Worm (Caenorhabditis elegans) whole organism, L1 larva: Measurements from ENCODE around the gene ifta-2.
A peak's percentile ranks its signal among the peaks of the same experiment; 100 is the strongest.

Experiments
- C04F5.9 ChIP-seq: sonication (generic microtip); optimal IDR thresholded peaks from 2 replicates; lab custom pipeline; 2016; ENCODE audit warnings: missing genetic modification characterization, missing compliant biosample characterization
- C16A3.4 ChIP-seq: fragments of 150-350 bp; optimal IDR thresholded peaks from 2 replicates; lab custom pipeline; 2014; ENCODE audit warnings: missing biosample characterization, missing genetic modification characterization
- ama-1 ChIP-seq: fragments of 150-350 bp; optimal IDR thresholded peaks from 2 replicates; lab custom pipeline; 2014
- ceh-63 ChIP-seq: fragments of 200-800 bp; sonication (Bioruptor generic); optimal IDR thresholded peaks from 2 replicates; lab custom pipeline; 2018; ENCODE audit warnings: mild to moderate bottlenecking, missing genetic modification characterization, missing compliant biosample characterization
- ceh-8 ChIP-seq: fragments of 200-800 bp; sonication (Bioruptor generic); optimal IDR thresholded peaks from 2 replicates; lab custom pipeline; 2018; ENCODE audit warnings: mild to moderate bottlenecking, missing genetic modification characterization, moderate library complexity, missing compliant biosample characterization
- ceh-82 ChIP-seq, 3 experiments: fragments of 150-350 bp in 1 of 3; sonication (generic microtip) in 2 of 3; optimal IDR thresholded peaks; 2 replicates each; lab custom pipeline; 2014 to 2017; ENCODE audit warnings: missing biosample characterization in 3 of 3, missing genetic modification characterization in 3 of 3
- ceh-88 ChIP-seq: fragments of 200-800 bp; sonication (Bioruptor generic); IDR thresholded peaks from 2 replicates; pipeline ENCODE4 v1.3.6; 2022; ENCODE audit warnings: missing genetic modification characterization, missing compliant biosample characterization
- dpl-1 ChIP-seq, 3 experiments: fragments of 150-350 bp in 2 of 3; sonication (generic microtip) in 1 of 3; optimal IDR thresholded peaks; 2 replicates each; lab custom pipeline; 2014 to 2017; ENCODE audit warnings: missing biosample characterization in 3 of 3, missing genetic modification characterization in 3 of 3, missing genetic modification reagents in 3 of 3
- efl-1 ChIP-seq, 4 experiments: fragments of 150-350 bp; optimal IDR thresholded peaks in 3 of 4; peaks in 1 of 4; 1 replicate in 1 of 4; 2 replicates in 3 of 4; lab custom pipeline; 2014; ENCODE audit warnings: missing biosample characterization in 2 of 4, missing genetic modification characterization in 2 of 4, missing genetic modification reagents in 2 of 4
- efl-3 ChIP-seq: fragments of 200-800 bp; sonication (Bioruptor generic); optimal IDR thresholded peaks from 2 replicates; lab custom pipeline; 2018; ENCODE audit warnings: mild to moderate bottlenecking, missing genetic modification characterization, missing compliant biosample characterization
- egl-27 ChIP-seq, 2 experiments: fragments of 150-350 bp in 1 of 2; sonication (generic microtip); optimal IDR thresholded peaks; 3 replicates each; lab custom pipeline; 2017 to 2018; ENCODE audit warnings: missing biosample characterization in 2 of 2, missing genetic modification characterization in 2 of 2, missing genetic modification reagents in 2 of 2
- elt-2 ChIP-seq: sonication (generic microtip); optimal IDR thresholded peaks from 2 replicates; lab custom pipeline; 2016; ENCODE audit warnings: missing genetic modification characterization, mild to moderate bottlenecking, inconsistent platforms, missing compliant biosample characterization, missing genetic modification reagents
- ets-5 ChIP-seq: fragments of 200-800 bp; sonication (Bioruptor generic); IDR thresholded peaks from 2 replicates; pipeline ENCODE4 v1.3.6; 2022; ENCODE audit warnings: missing genetic modification characterization, missing compliant biosample characterization
- hpl-2 ChIP-seq: fragments of 150-350 bp; optimal IDR thresholded peaks from 2 replicates; lab custom pipeline; 2014; ENCODE audit warnings: missing biosample characterization, missing genetic modification reagents, missing genetic modification characterization
- irx-1 ChIP-seq: sonication (generic microtip); optimal IDR thresholded peaks from 2 replicates; lab custom pipeline; 2016; ENCODE audit warnings: missing genetic modification characterization, missing compliant biosample characterization
- isw-1 ChIP-seq: fragments of 200-800 bp; sonication (Bioruptor generic); IDR thresholded peaks from 2 replicates; pipeline ENCODE4 v1.3.6; 2022; ENCODE audit warnings: missing genetic modification characterization, missing compliant biosample characterization
- lin-13 ChIP-seq: fragments of 150-350 bp; optimal IDR thresholded peaks from 2 replicates; lab custom pipeline; 2014; ENCODE audit warnings: missing biosample characterization, missing genetic modification reagents, missing genetic modification characterization
- lin-15B ChIP-seq: fragments of 150-350 bp; sonication (generic microtip); optimal IDR thresholded peaks from 3 replicates; lab custom pipeline; 2014; ENCODE audit warnings: missing biosample characterization, missing genetic modification characterization
- lin-35 ChIP-seq, 2 experiments: fragments of 150-350 bp; optimal IDR thresholded peaks; 2 replicates each; lab custom pipeline; 2014; ENCODE audit warnings: missing biosample characterization in 2 of 2, missing genetic modification characterization in 2 of 2, missing genetic modification reagents in 2 of 2
- lin-39 ChIP-seq: fragments of 150-350 bp; optimal IDR thresholded peaks from 2 replicates; lab custom pipeline; 2014; ENCODE audit warnings: missing biosample characterization, missing genetic modification reagents, missing genetic modification characterization
- mab-9 ChIP-seq: fragments of 200-800 bp; sonication (Bioruptor generic); IDR thresholded peaks from 2 replicates; pipeline ENCODE4 v1.3.6; 2022; ENCODE audit warnings: missing genetic modification reagents, missing genetic modification characterization, missing compliant biosample characterization
- mef-2 ChIP-seq: fragments of 150-350 bp; optimal IDR thresholded peaks from 2 replicates; lab custom pipeline; 2014; ENCODE audit warnings: missing biosample characterization, missing genetic modification characterization
- nhr-12 ChIP-seq: sonication (generic microtip); optimal IDR thresholded peaks from 2 replicates; lab custom pipeline; 2017; ENCODE audit warnings: missing biosample characterization, missing genetic modification characterization
- nhr-19 ChIP-seq: fragments of 200-800 bp; sonication (Bioruptor generic); conservative IDR thresholded peaks from 2 replicates; pipeline ENCODE4 v1.3.6; 2022; ENCODE audit warnings: missing genetic modification characterization, missing compliant biosample characterization
- nhr-20 ChIP-seq: sonication (generic microtip); optimal IDR thresholded peaks from 2 replicates; lab custom pipeline; 2016; ENCODE audit warnings: mild to moderate bottlenecking, missing genetic modification characterization, missing compliant biosample characterization
- nhr-237 ChIP-seq: fragments of 150-350 bp; optimal IDR thresholded peaks from 2 replicates; lab custom pipeline; 2014; ENCODE audit warnings: missing biosample characterization, missing genetic modification characterization
- nhr-28 ChIP-seq: fragments of 150-350 bp; optimal IDR thresholded peaks from 2 replicates; lab custom pipeline; 2014; ENCODE audit warnings: missing biosample characterization, missing genetic modification characterization
- nhr-47 ChIP-seq: sonication (generic microtip); optimal IDR thresholded peaks from 2 replicates; lab custom pipeline; 2016; ENCODE audit warnings: mild to moderate bottlenecking, missing genetic modification characterization, moderate library complexity, missing compliant biosample characterization
- nhr-76 ChIP-seq: sonication (generic microtip); optimal IDR thresholded peaks from 2 replicates; lab custom pipeline; 2017; ENCODE audit warnings: missing biosample characterization, missing genetic modification characterization
- nhr-84 ChIP-seq: sonication (generic microtip); optimal IDR thresholded peaks from 2 replicates; lab custom pipeline; 2017; ENCODE audit warnings: missing biosample characterization, missing genetic modification characterization
- pag-3 ChIP-seq: sonication (generic microtip); optimal IDR thresholded peaks from 2 replicates; lab custom pipeline; 2017; ENCODE audit warnings: missing genetic modification characterization, mild to moderate bottlenecking, missing compliant biosample characterization, antibody characterized with exemption, borderline replicate concordance; ENCODE audit not compliant: insufficient read depth
- pqm-1 ChIP-seq: sonication (generic microtip); optimal IDR thresholded peaks from 3 replicates; lab custom pipeline; 2017; ENCODE audit warnings: missing biosample characterization, missing genetic modification characterization
- rnt-1 ChIP-seq: sonication (generic microtip); optimal IDR thresholded peaks from 2 replicates; lab custom pipeline; 2016; ENCODE audit warnings: mild to moderate bottlenecking, missing genetic modification characterization, moderate library complexity, missing compliant biosample characterization
- skn-1 ChIP-seq: fragments of 150-350 bp; optimal IDR thresholded peaks from 2 replicates; lab custom pipeline; 2014; ENCODE audit warnings: missing biosample characterization, missing genetic modification characterization
- snu-23 ChIP-seq: sonication (generic microtip); optimal IDR thresholded peaks from 2 replicates; lab custom pipeline; 2016; ENCODE audit warnings: missing genetic modification characterization, missing compliant biosample characterization
- sptf-1 ChIP-seq: fragments of 150-350 bp; optimal IDR thresholded peaks from 2 replicates; lab custom pipeline; 2014; ENCODE audit warnings: missing biosample characterization, missing genetic modification characterization
- swsn-7 ChIP-seq: sonication (generic microtip); optimal IDR thresholded peaks from 2 replicates; lab custom pipeline; 2016; ENCODE audit warnings: missing genetic modification characterization, missing compliant biosample characterization
- unc-30 ChIP-seq: sonication (generic microtip); optimal IDR thresholded peaks from 2 replicates; lab custom pipeline; 2017; ENCODE audit warnings: missing biosample characterization, missing genetic modification characterization
- unc-86 ChIP-seq: sonication (generic microtip); optimal IDR thresholded peaks from 2 replicates; lab custom pipeline; 2016; ENCODE audit warnings: missing genetic modification characterization, missing compliant biosample characterization
- unc-98 ChIP-seq: fragments of 200-800 bp; sonication (Bioruptor generic); IDR thresholded peaks from 2 replicates; pipeline ENCODE4 v1.3.6; 2022; ENCODE audit warnings: missing genetic modification characterization, missing compliant biosample characterization
- vab-15 ChIP-seq: sonication (generic microtip); optimal IDR thresholded peaks from 2 replicates; lab custom pipeline; 2017; ENCODE audit warnings: missing genotype, mild to moderate bottlenecking, missing genetic modification characterization, missing compliant biosample characterization
- zag-1 ChIP-seq: fragments of 150-350 bp; optimal IDR thresholded peaks from 2 replicates; lab custom pipeline; 2014; ENCODE audit warnings: missing biosample characterization, missing genetic modification characterization

ifta-2 gene

DNA sequence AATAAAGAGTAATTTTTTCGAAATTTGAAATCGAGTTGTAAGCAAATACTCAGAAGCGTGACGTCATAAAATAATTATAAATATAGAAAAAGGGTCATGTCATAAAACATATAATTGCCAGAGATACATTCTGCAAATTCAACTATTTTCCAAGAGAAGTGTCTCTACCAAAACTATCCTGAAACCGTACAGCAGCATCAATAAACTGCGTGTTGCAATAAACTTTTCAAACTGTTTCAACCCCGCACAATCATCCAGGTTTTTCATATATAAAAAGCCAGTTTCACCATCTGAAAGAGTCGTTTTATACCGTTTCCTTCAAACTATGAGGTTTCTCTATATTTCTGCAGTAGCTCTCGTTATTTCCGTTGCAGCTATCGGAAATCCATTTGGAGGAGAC is 41.6 kb upstream of the ifta-2 start, which contains the start of gene C49C3.11:
C49C3.11 (plus strand) TSS at position 301 of the 400 bp plus-strand sequence.
- no peak for TF ChIP-seq egl-27 (tag; optimal IDR thresholded peaks at IDR 0.05; lab: Kevin White, UChicago)
- no peak for TF ChIP-seq lin-13 (GFP tag; lab: Kevin White, UChicago)
- TF ChIP-seq mef-2: no peak
- no peak for TF ChIP-seq C04F5.9 (tag; lab: Kevin White, UChicago)
- TF ChIP-seq pag-3: no peak
- no peak for TF ChIP-seq zag-1 (tag; lab: Kevin White, UChicago)
- TF ChIP-seq unc-86 (tag; lab: Kevin White, UChicago): no peak
- TF ChIP-seq C16A3.4 (tag; lab: Kevin White, UChicago): no peak
- TF ChIP-seq irx-1: no peak
- TF ChIP-seq ama-1 (lab: Kevin White, UChicago): no peak
- TF ChIP-seq dpl-1 (GFP tag; optimal IDR thresholded peaks at IDR 0.05; lab: Kevin White, UChicago): no peak

ce11 chrIV:17342667-17343066 is 40.8 kb upstream of the ifta-2 start, which contains the start of gene C49C3.21:
Gene C49C3.21 (plus strand): TSS chrIV:17342967.
- TF ChIP-seq dpl-1 (GFP tag; optimal IDR thresholded peaks at IDR 0.05; lab: Kevin White, UChicago): no peak
- TF ChIP-seq nhr-237: no peak
- TF ChIP-seq sptf-1 (tag; lab: Kevin White, UChicago): no peak
- TF ChIP-seq nhr-28: no peak
- no peak for TF ChIP-seq rnt-1 (tag; lab: Kevin White, UChicago)
- TF ChIP-seq nhr-47 (tag; lab: Kevin White, UChicago): no peak
- TF ChIP-seq mef-2: no peak
- TF ChIP-seq nhr-12 (tag; lab: Kevin White, UChicago): no peak
- no peak for TF ChIP-seq snu-23 (GFP tag; lab: Kevin White, UChicago)
- no peak for TF ChIP-seq ceh-8
- no peak for TF ChIP-seq isw-1 (GFP tag; lab: Robert Waterston, UW)
- TF ChIP-seq lin-35 (GFP tag; optimal IDR thresholded peaks at IDR 0.05; lab: Kevin White, UChicago): no peak
- TF ChIP-seq C16A3.4 (tag; lab: Kevin White, UChicago): no peak
- TF ChIP-seq ceh-63 (GFP tag; lab: Kevin White, UChicago): no peak
- no peak for TF ChIP-seq lin-15B (tag; lab: Kevin White, UChicago)
- no peak for TF ChIP-seq nhr-20 (tag; lab: Kevin White, UChicago)
- no peak for TF ChIP-seq skn-1 (tag; lab: Kevin White, UChicago)

ce11 chrIV:17342179-17342578 is 40.3 kb upstream of the ifta-2 start, which contains the start of gene C49C3.9:
Gene C49C3.9 (minus strand): TSS chrIV:17342314.
- TF ChIP-seq vab-15: no peak
- TF ChIP-seq nhr-84 (tag; lab: Kevin White, UChicago): no peak
- no peak for TF ChIP-seq ceh-88
- no peak for TF ChIP-seq C16A3.4 (tag; lab: Kevin White, UChicago)
- TF ChIP-seq unc-30 (tag; lab: Kevin White, UChicago): no peak
- no peak for TF ChIP-seq snu-23 (GFP tag; lab: Kevin White, UChicago)
- TF ChIP-seq elt-2 (tag; lab: Kevin White, UChicago): peak; percentile 85
- TF ChIP-seq pqm-1 (tag; lab: Kevin White, UChicago): peak; percentile 21
- no peak for TF ChIP-seq swsn-7
- no peak for TF ChIP-seq ceh-63 (GFP tag; lab: Kevin White, UChicago)

DNA sequence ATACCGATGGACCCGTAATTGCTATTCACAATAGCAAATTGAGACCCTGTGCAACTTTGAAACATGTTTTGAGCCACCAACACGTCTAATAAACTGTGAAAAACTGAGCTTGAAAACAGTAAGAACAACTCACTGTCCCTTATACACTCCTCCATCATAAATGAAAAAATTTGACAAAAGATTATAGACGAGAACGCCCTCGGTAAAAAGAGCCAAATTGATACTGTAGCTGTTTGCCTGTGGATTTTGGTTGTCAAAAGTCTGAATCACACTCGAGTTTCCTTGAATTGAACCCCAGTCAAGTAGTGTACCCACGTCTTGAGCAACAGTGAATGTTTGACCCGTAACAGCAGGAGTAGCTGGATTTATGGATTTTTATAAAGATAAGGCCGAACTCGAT is 39.2 kb upstream of the ifta-2 start:
- TF ChIP-seq skn-1 (tag; lab: Kevin White, UChicago) (no peak), hpl-2 (GFP tag; lab: Kevin White, UChicago) (no peak), zag-1 (tag; lab: Kevin White, UChicago) (no peak), mab-9 (GFP tag; lab: Robert Waterston, UW) (no peak), pag-3 (no peak), mef-2 (no peak), ets-5 (GFP tag; lab: Robert Waterston, UW) (no peak), pqm-1 (tag; lab: Kevin White, UChicago) (no peak), ceh-82 (tag; optimal IDR thresholded peaks at IDR 0.05; lab: Kevin White, UChicago) (no peak), nhr-76 (tag; lab: Kevin White, UChicago) (no peak), isw-1 (GFP tag; lab: Robert Waterston, UW) (no peak), unc-98 (GFP tag; lab: Robert Waterston, UW) (no peak), ceh-88 (no peak), efl-3 (no peak), efl-1 (optimal IDR thresholded peaks at IDR 0.05; lab: Kevin White, UChicago) (no peak), efl-1 (GFP tag; optimal IDR thresholded peaks at IDR 0.05 in 1 of 2; lab: Kevin White, UChicago) (no peak), nhr-19 (GFP tag; lab: Robert Waterston, UW) (no peak), lin-39 (tag; lab: Kevin White, UChicago) (no peak), elt-2 (tag; lab: Kevin White, UChicago) (no peak)
